Worm (Caenorhabditis elegans) whole organism, L4 larva: ENCODE measurements around the gene F56D1.1.

ENCODE experiments used
- F10B5.3 ChIP-seq: sonication (generic microtip); optimal IDR thresholded peaks from 2 replicates; lab custom pipeline; 2016; ENCODE audit warnings: mild to moderate bottlenecking, missing genetic modification characterization, missing compliant biosample characterization
- F26F4.8 ChIP-seq: fragments of 200-800 bp; sonication (Bioruptor generic); conservative IDR thresholded peaks from 2 replicates; pipeline ENCODE4 v1.3.6; 2022; ENCODE audit warnings: missing genetic modification characterization, missing compliant biosample characterization
- F49E8.2 ChIP-seq: sonication (generic microtip); optimal IDR thresholded peaks from 2 replicates; lab custom pipeline; 2016; ENCODE audit warnings: missing compliant biosample characterization, mild to moderate bottlenecking, missing genetic modification characterization, borderline replicate concordance
- R02D3.7 ChIP-seq: fragments of 150-350 bp; sonication (generic microtip); optimal IDR thresholded peaks from 3 replicates; lab custom pipeline; 2014; ENCODE audit warnings: missing biosample characterization, missing genetic modification characterization
- Y48G9A.11 ChIP-seq: fragments of 200-800 bp; sonication (Bioruptor generic); IDR thresholded peaks from 2 replicates; pipeline ENCODE4 v1.3.6; 2022; ENCODE audit warnings: missing genetic modification reagents, missing genetic modification characterization, missing compliant biosample characterization
- Y5F2A.4 ChIP-seq: fragments of 200-800 bp; sonication (Bioruptor generic); optimal IDR thresholded peaks from 2 replicates; lab custom pipeline; 2018; ENCODE audit warnings: mild to moderate bottlenecking, missing genetic modification characterization, missing compliant biosample characterization
- ceh-20 ChIP-seq: fragments of 200-800 bp; sonication (Bioruptor generic); IDR thresholded peaks from 2 replicates; pipeline ENCODE4 v1.3.6; 2022; ENCODE audit warnings: missing genetic modification reagents, missing genetic modification characterization, missing compliant biosample characterization
- ceh-28 ChIP-seq: fragments of 150-350 bp; optimal IDR thresholded peaks from 2 replicates; lab custom pipeline; 2014; ENCODE audit warnings: missing biosample characterization, missing genetic modification reagents, missing genetic modification characterization
- ceh-44 ChIP-seq: fragments of 200-800 bp; sonication (Bioruptor generic); IDR thresholded peaks from 2 replicates; pipeline ENCODE4 v1.3.6; 2022; ENCODE audit warnings: missing genetic modification reagents, missing genetic modification characterization, missing compliant biosample characterization
- ceh-62 ChIP-seq: sonication (generic microtip); optimal IDR thresholded peaks from 2 replicates; lab custom pipeline; 2017; ENCODE audit warnings: missing biosample characterization, missing genetic modification characterization
- ces-1 ChIP-seq: fragments of 150-350 bp; sonication (generic microtip); optimal IDR thresholded peaks from 4 replicates; lab custom pipeline; 2014; ENCODE audit warnings: missing biosample characterization, missing genetic modification reagents, missing genetic modification characterization
- cey-2 ChIP-seq: sonication (generic microtip); optimal IDR thresholded peaks from 3 replicates; lab custom pipeline; 2017; ENCODE audit warnings: missing genetic modification characterization, mild to moderate bottlenecking, missing compliant biosample characterization, antibody characterized with exemption, borderline replicate concordance; ENCODE audit not compliant: insufficient read depth
- daf-12 ChIP-seq: fragments of 150-350 bp; optimal IDR thresholded peaks from 2 replicates; lab custom pipeline; 2014; ENCODE audit warnings: missing biosample characterization, missing genetic modification reagents, missing genetic modification characterization
- daf-19 ChIP-seq: fragments of 200-800 bp; sonication (Bioruptor generic); conservative IDR thresholded peaks from 2 replicates; pipeline ENCODE4 v1.3.6; 2022; ENCODE audit warnings: missing genetic modification characterization, missing compliant biosample characterization
- dmd-8 ChIP-seq: fragments of 200-800 bp; sonication (Bioruptor generic); IDR thresholded peaks from 2 replicates; pipeline ENCODE4 v1.3.6; 2022; ENCODE audit warnings: missing genetic modification characterization, missing compliant biosample characterization
- dmd-9 ChIP-seq: fragments of 200-800 bp; sonication (Bioruptor generic); IDR thresholded peaks from 2 replicates; pipeline ENCODE4 v1.3.6; 2022; ENCODE audit warnings: missing genetic modification reagents, missing genetic modification characterization, missing compliant biosample characterization
- dpl-1 ChIP-seq: fragments of 150-350 bp; optimal IDR thresholded peaks from 2 replicates; lab custom pipeline; 2014; ENCODE audit warnings: missing biosample characterization, missing genetic modification reagents, missing genetic modification characterization
- duxl-1 ChIP-seq: sonication (generic microtip); optimal IDR thresholded peaks from 2 replicates; lab custom pipeline; 2016; ENCODE audit warnings: mild to moderate bottlenecking, missing genetic modification characterization, moderate library complexity, missing compliant biosample characterization; ENCODE audit not compliant: poor library complexity
- dve-1 ChIP-seq: sonication (generic microtip); optimal IDR thresholded peaks from 2 replicates; lab custom pipeline; 2017; ENCODE audit warnings: antibody characterized with exemption, mild to moderate bottlenecking, missing genetic modification characterization, missing compliant biosample characterization; ENCODE audit not compliant: insufficient read depth
- egl-43 ChIP-seq: fragments of 200-800 bp; sonication (Bioruptor generic); IDR thresholded peaks from 2 replicates; pipeline ENCODE4 v1.3.6; 2022; ENCODE audit warnings: missing genetic modification reagents, missing genetic modification characterization, missing compliant biosample characterization
- fkh-10 ChIP-seq: fragments of 150-350 bp; optimal IDR thresholded peaks from 2 replicates; lab custom pipeline; 2014; ENCODE audit warnings: missing biosample characterization, missing genetic modification reagents, missing genetic modification characterization
- fos-1 ChIP-seq: fragments of 150-350 bp; optimal IDR thresholded peaks from 2 replicates; lab custom pipeline; 2014; ENCODE audit warnings: missing biosample characterization, missing genetic modification characterization
- lin-1 ChIP-seq: fragments of 200-800 bp; sonication (Bioruptor generic); IDR thresholded peaks from 2 replicates; pipeline ENCODE4 v1.3.6; 2022; ENCODE audit warnings: missing genetic modification reagents, missing genetic modification characterization, missing compliant biosample characterization
- lin-38 ChIP-seq: fragments of 200-800 bp; sonication (Bioruptor generic); IDR thresholded peaks from 2 replicates; pipeline ENCODE4 v1.3.6; 2022; ENCODE audit warnings: missing genetic modification reagents, missing genetic modification characterization, missing compliant biosample characterization
- madf-9 ChIP-seq: fragments of 200-800 bp; sonication (Bioruptor generic); conservative IDR thresholded peaks from 2 replicates; pipeline ENCODE4 v1.3.6; 2022; ENCODE audit warnings: missing genetic modification reagents, missing genetic modification characterization, missing compliant biosample characterization
- mdl-1 ChIP-seq, 2 experiments: fragments of 150-350 bp in 1 of 2; sonication (generic microtip) in 1 of 2; optimal IDR thresholded peaks; 2 replicates each; lab custom pipeline; 2014 to 2017; ENCODE audit warnings: missing biosample characterization in 2 of 2, missing genetic modification characterization in 2 of 2
- mep-1 ChIP-seq: fragments of 150-350 bp; sonication (generic microtip); optimal IDR thresholded peaks from 3 replicates; lab custom pipeline; 2014; ENCODE audit warnings: missing biosample characterization, missing genetic modification characterization
- mes-2 ChIP-seq: sonication (generic microtip); optimal IDR thresholded peaks from 2 replicates; lab custom pipeline; 2016; ENCODE audit warnings: missing genotype, mild to moderate bottlenecking, missing genetic modification characterization, missing compliant biosample characterization; ENCODE audit not compliant: poor library complexity, severe bottlenecking
- mxl-2 ChIP-seq: fragments of 200-800 bp; sonication (Bioruptor generic); conservative IDR thresholded peaks from 2 replicates; pipeline ENCODE4 v1.3.6; 2022; ENCODE audit warnings: missing genetic modification reagents, missing genetic modification characterization, missing compliant biosample characterization
- nhr-102 ChIP-seq: sonication (generic microtip); optimal IDR thresholded peaks from 2 replicates; lab custom pipeline; 2016; ENCODE audit warnings: mild to moderate bottlenecking, missing genetic modification characterization, moderate library complexity, missing compliant biosample characterization
- nhr-11 ChIP-seq: fragments of 150-350 bp; optimal IDR thresholded peaks from 2 replicates; lab custom pipeline; 2014; ENCODE audit warnings: missing biosample characterization, missing genetic modification characterization
- nhr-28 ChIP-seq: fragments of 150-350 bp; optimal IDR thresholded peaks from 2 replicates; lab custom pipeline; 2014; ENCODE audit warnings: missing biosample characterization, missing genetic modification characterization
- nhr-48 ChIP-seq: sonication (generic microtip); optimal IDR thresholded peaks from 2 replicates; lab custom pipeline; 2016; ENCODE audit warnings: mild to moderate bottlenecking, missing genetic modification characterization, missing compliant biosample characterization
- nhr-77 ChIP-seq: fragments of 150-350 bp; optimal IDR thresholded peaks from 2 replicates; lab custom pipeline; 2014; ENCODE audit warnings: missing biosample characterization, missing genetic modification characterization
- pha-4 ChIP-seq, 2 experiments: fragments of 150-350 bp in 1 of 2; fragments of 200-800 bp in 1 of 2; sonication (Bioruptor generic) in 1 of 2; IDR thresholded peaks in 1 of 2; optimal IDR thresholded peaks in 1 of 2; 2 replicates each; pipeline versions ENCODE4 v1.3.6 to Lab custom; 2014 to 2022; ENCODE audit warnings: missing genetic modification characterization in 2 of 2, missing genetic modification reagents in 2 of 2, missing biosample characterization in 1 of 2, missing compliant biosample characterization in 1 of 2
- pqm-1 ChIP-seq: sonication (generic microtip); optimal IDR thresholded peaks from 2 replicates; lab custom pipeline; 2017; ENCODE audit warnings: missing biosample characterization, missing genetic modification characterization
- rbr-2 ChIP-seq: sonication (generic microtip); optimal IDR thresholded peaks from 2 replicates; lab custom pipeline; 2016; ENCODE audit warnings: missing genotype, missing genetic modification characterization, missing compliant biosample characterization
- set-16 ChIP-seq: fragments of 200-800 bp; sonication (Bioruptor generic); IDR thresholded peaks from 2 replicates; pipeline ENCODE4 v1.3.6; 2022; ENCODE audit warnings: missing genetic modification reagents, missing genetic modification characterization, missing compliant biosample characterization
- skn-1 ChIP-seq: fragments of 150-350 bp; optimal IDR thresholded peaks from 2 replicates; lab custom pipeline; 2014; ENCODE audit warnings: missing biosample characterization, missing genetic modification characterization
- snpc-1.2 ChIP-seq: fragments of 200-800 bp; sonication (Bioruptor generic); IDR thresholded peaks from 2 replicates; pipeline ENCODE4 v1.3.6; 2022; ENCODE audit warnings: missing genetic modification reagents, missing genetic modification characterization, missing compliant biosample characterization
- spr-3 ChIP-seq: fragments of 200-800 bp; sonication (Bioruptor generic); optimal IDR thresholded peaks from 2 replicates; lab custom pipeline; 2018; ENCODE audit warnings: mild to moderate bottlenecking, missing genetic modification characterization, missing compliant biosample characterization
- tag-97 ChIP-seq: fragments of 200-800 bp; sonication (Bioruptor generic); IDR thresholded peaks from 2 replicates; pipeline ENCODE4 v1.3.6; 2022; ENCODE audit warnings: missing genetic modification characterization, missing compliant biosample characterization
- unc-39 ChIP-seq: sonication (generic microtip); optimal IDR thresholded peaks from 2 replicates; lab custom pipeline; 2017; ENCODE audit warnings: missing biosample characterization, missing genetic modification characterization
- unc-62 ChIP-seq, 3 experiments: fragments of 150-350 bp in 1 of 3; sonication (generic microtip); optimal IDR thresholded peaks in 2 of 3; peaks in 1 of 3; 1 replicate in 1 of 3; 2 replicates in 2 of 3; lab custom pipeline; 2014 to 2017; ENCODE audit warnings: missing biosample characterization in 3 of 3, missing genetic modification characterization in 3 of 3, missing genetic modification reagents in 3 of 3, missing genotype in 1 of 3
- vab-7 ChIP-seq: fragments of 200-800 bp; sonication (Bioruptor generic); IDR thresholded peaks from 2 replicates; pipeline ENCODE4 v1.3.6; 2022; ENCODE audit warnings: missing genetic modification reagents, missing genetic modification characterization, missing compliant biosample characterization
- zfp-2 ChIP-seq: sonication (generic microtip); optimal IDR thresholded peaks from 2 replicates; lab custom pipeline; 2016; ENCODE audit warnings: mild to moderate bottlenecking, missing genetic modification characterization, missing compliant biosample characterization

Gene F56D1.1

DNA sequence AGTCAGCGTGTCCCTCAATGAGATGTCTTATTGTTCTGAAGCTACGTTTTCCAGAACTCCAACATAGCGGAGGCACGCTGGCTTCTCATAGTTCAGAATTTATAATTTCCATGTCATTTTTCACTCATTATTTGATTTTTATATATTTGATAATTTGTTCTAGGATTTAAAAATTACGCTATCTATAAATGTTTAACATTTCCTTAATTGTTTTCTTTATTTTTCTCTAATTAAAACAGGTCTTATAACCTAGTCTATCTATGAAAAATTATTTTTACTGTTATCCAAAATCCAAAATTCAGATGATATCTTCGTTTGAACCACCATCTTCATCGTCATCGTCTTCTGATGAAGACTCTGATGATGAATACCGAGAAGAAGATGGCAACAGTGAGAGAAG is at the start of gene F56D1.1:
Gene F56D1.1, plus strand, starts transcription at position 301 of the 400 bp plus-strand sequence.
- TF ChIP-seq skn-1 (tag; lab: Kevin White, UChicago) (no peak), lin-38 (GFP tag; lab: Robert Waterston, UW) (no peak), mdl-1 (tag; optimal IDR thresholded peaks at IDR 0.05; lab: Kevin White, UChicago) (no peak), ceh-44 (GFP tag; lab: Robert Waterston, UW) (no peak), egl-43 (GFP tag; lab: Robert Waterston, UW) (no peak), daf-12 (tag; lab: Kevin White, UChicago) (no peak), R02D3.7 (no peak), unc-39 (tag; lab: Kevin White, UChicago) (no peak), nhr-28 (tag; lab: Kevin White, UChicago) (no peak), duxl-1 (tag; lab: Kevin White, UChicago) (no peak), F49E8.2 (tag; lab: Kevin White, UChicago) (no peak), Y5F2A.4 (GFP tag; lab: Kevin White, UChicago) (no peak)

DNA sequence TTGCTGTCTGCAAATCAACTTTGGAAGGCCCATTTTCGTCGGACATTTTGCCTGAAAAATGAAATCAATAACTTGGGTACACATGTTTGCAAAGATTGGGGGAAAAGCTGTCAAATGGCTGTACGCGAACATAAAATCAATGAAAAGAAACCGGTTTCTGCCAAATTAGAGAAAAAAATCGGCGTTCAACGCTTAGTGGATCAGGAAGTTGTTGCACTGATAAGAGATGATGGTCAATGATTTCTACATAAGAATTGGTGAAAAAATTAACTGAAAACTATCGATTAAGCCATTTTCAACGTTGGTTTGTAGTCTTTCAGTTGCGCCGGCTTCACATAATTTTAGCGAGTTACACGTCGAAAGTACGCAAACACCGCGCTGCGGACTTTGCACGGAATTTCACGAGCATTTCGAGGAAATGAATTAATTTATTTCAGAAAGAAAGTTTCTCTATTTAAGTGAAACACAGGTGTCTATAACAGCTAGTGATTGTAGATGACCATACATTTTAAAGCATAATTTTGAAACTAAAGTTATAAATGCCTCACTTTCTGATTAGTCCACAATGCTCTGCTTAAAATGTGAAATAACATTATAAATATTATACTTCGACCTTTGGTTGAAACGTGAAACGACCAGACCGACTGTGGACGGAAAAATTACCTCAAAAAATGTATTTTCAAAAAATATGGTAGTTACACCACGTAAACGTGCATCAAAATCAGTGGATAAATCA is 48.7 kb upstream of the F56D1.1 start, which contains the start of the genes F07F6.4 and F07F6.2:
Gene F07F6.4, minus strand, starts transcription at position 51 of the 736 bp plus-strand sequence.
Gene F07F6.2, plus strand, starts transcription at position 686 of the 736 bp plus-strand sequence.
- TF ChIP-seq tag-97 (GFP tag; lab: Robert Waterston, UW) (no peak), dmd-9 (GFP tag; lab: Robert Waterston, UW) (no peak), lin-38 (GFP tag; lab: Robert Waterston, UW) (peak; percentile 46; the same call in 1 of the 2 replicates), nhr-77 (tag; lab: Kevin White, UChicago) (no peak), nhr-48 (tag; lab: Kevin White, UChicago) (no peak), snpc-1.2 (GFP tag; lab: Robert Waterston, UW) (no peak), unc-39 (tag; lab: Kevin White, UChicago) (no peak), ceh-20 (GFP tag; lab: Robert Waterston, UW) (no peak), unc-62 (GFP tag; optimal IDR thresholded peaks at IDR 0.05 in 1 of 2; lab: Kevin White, UChicago) (no peak), unc-62 (tag; optimal IDR thresholded peaks at IDR 0.05; lab: Kevin White, UChicago) (no peak), vab-7 (GFP tag; lab: Robert Waterston, UW) (no peak), daf-19 (GFP tag; lab: Robert Waterston, UW) (no peak), rbr-2 (tag; lab: Kevin White, UChicago) (no peak), mxl-2 (GFP tag; lab: Robert Waterston, UW) (no peak), nhr-11 (tag; lab: Kevin White, UChicago) (no peak), pha-4 (GFP tag; IDR thresholded peaks at IDR 0.05; lab: Robert Waterston, UW) (no peak), pha-4 (tag; optimal IDR thresholded peaks at IDR 0.05; lab: Kevin White, UChicago) (no peak), F26F4.8 (GFP tag; lab: Robert Waterston, UW) (no peak), dpl-1 (GFP tag; lab: Kevin White, UChicago) (peak; percentile 59), mep-1 (tag; lab: Kevin White, UChicago) (peak; percentile 27), madf-9 (GFP tag; lab: Robert Waterston, UW) (no peak), set-16 (GFP tag; lab: Robert Waterston, UW) (no peak), fkh-10 (GFP tag; lab: Kevin White, UChicago) (no peak), fos-1 (tag; lab: Kevin White, UChicago) (no peak), lin-1 (GFP tag; lab: Robert Waterston, UW) (no peak), zfp-2 (no peak), R02D3.7 (no peak), mes-2 (peak; percentile 68), ceh-62 (tag; lab: Kevin White, UChicago) (no peak), ces-1 (GFP tag; lab: Kevin White, UChicago) (no peak), F10B5.3 (no peak), spr-3 (GFP tag; lab: Kevin White, UChicago) (no peak), ceh-28 (tag; lab: Kevin White, UChicago) (no peak), Y48G9A.11 (GFP tag; lab: Robert Waterston, UW) (no peak), nhr-102 (tag; lab: Kevin White, UChicago) (no peak), cey-2 (tag; lab: Kevin White, UChicago) (no peak), dve-1 (tag; lab: Kevin White, UChicago) (peak; percentile 39), pqm-1 (tag; lab: Kevin White, UChicago) (peak; percentile 27), F49E8.2 (tag; lab: Kevin White, UChicago) (no peak), dmd-8 (no peak)
